Fruit fly (Drosophila melanogaster) whole organism, embryonic: ENCODE data around the gene CG17221.

Source experiments
- CG10274 ChIP-seq: fragments of 200-800 bp; sonication (Bioruptor generic); optimal IDR thresholded peaks from 3 replicates; lab custom pipeline; 2017; ENCODE audit warnings: missing biosample characterization, mild to moderate bottlenecking, missing genetic modification characterization
- CG12769 ChIP-seq: fragments of 200-800 bp; sonication (Bioruptor generic); optimal IDR thresholded peaks from 2 replicates; lab custom pipeline; 2019; ENCODE audit warnings: missing biosample characterization, mild to moderate bottlenecking, missing genetic modification characterization, moderate library complexity
- CG13894 ChIP-seq: fragments of 200-800 bp; sonication (Bioruptor generic); optimal IDR thresholded peaks from 3 replicates; lab custom pipeline; 2018; ENCODE audit warnings: missing biosample characterization, mild to moderate bottlenecking, missing genetic modification characterization, moderate library complexity
- CG14860 ChIP-seq: fragments of 200-800 bp; sonication (Bioruptor generic); IDR thresholded peaks from 3 replicates; pipeline ENCODE4 v1.3.6; 2022; ENCODE audit warnings: missing biosample characterization, missing genetic modification characterization; ENCODE audit not compliant: partially characterized antibody
- CG15011 ChIP-seq: fragments of 200-800 bp; sonication (Bioruptor generic); optimal IDR thresholded peaks from 3 replicates; lab custom pipeline; 2018; ENCODE audit warnings: missing biosample characterization, mild to moderate bottlenecking, missing genetic modification characterization
- CG15269 ChIP-seq: fragments of 200-800 bp; sonication (Bioruptor generic); optimal IDR thresholded peaks from 2 replicates; lab custom pipeline; 2018; ENCODE audit warnings: missing biosample characterization, mild to moderate bottlenecking, missing genetic modification characterization, moderate library complexity
- CG15696 ChIP-seq: fragments of 200-800 bp; sonication (Bioruptor generic); optimal IDR thresholded peaks from 2 replicates; lab custom pipeline; 2019; ENCODE audit warnings: missing biosample characterization, mild to moderate bottlenecking, missing genetic modification characterization, moderate library complexity
- CG18764 ChIP-seq: fragments of 200-800 bp; sonication (Bioruptor generic); optimal IDR thresholded peaks from 3 replicates; lab custom pipeline; 2016; ENCODE audit warnings: missing biosample characterization, missing genetic modification characterization
- CG2116 ChIP-seq: fragments of 200-800 bp; sonication (Bioruptor generic); optimal IDR thresholded peaks from 3 replicates; lab custom pipeline; 2018; ENCODE audit warnings: missing biosample characterization, mild to moderate bottlenecking, missing genetic modification characterization
- CG3407 ChIP-seq: fragments of 200-800 bp; sonication (Bioruptor generic); optimal IDR thresholded peaks from 2 replicates; lab custom pipeline; 2018; ENCODE audit warnings: missing biosample characterization, mild to moderate bottlenecking, missing genetic modification characterization
- CG6854 ChIP-seq: fragments of 200-800 bp; sonication (Bioruptor generic); optimal IDR thresholded peaks from 3 replicates; lab custom pipeline; 2017; ENCODE audit warnings: missing biosample characterization, mild to moderate bottlenecking, missing genetic modification characterization
- CG8359 ChIP-seq: fragments of 200-800 bp; sonication (Bioruptor generic); optimal IDR thresholded peaks from 2 replicates; lab custom pipeline; 2017; ENCODE audit warnings: missing biosample characterization, mild to moderate bottlenecking, missing genetic modification characterization, borderline replicate concordance
- CG9609 ChIP-seq: fragments of 200-800 bp; sonication (Bioruptor generic); optimal IDR thresholded peaks from 3 replicates; lab custom pipeline; 2016; ENCODE audit warnings: missing biosample characterization, missing genetic modification characterization
- D19A ChIP-seq: fragments of 200-800 bp; optimal IDR thresholded peaks from 3 replicates; lab custom pipeline; 2019; ENCODE audit warnings: missing biosample characterization, mild to moderate bottlenecking, missing genetic modification characterization, moderate library complexity
- Dip3 ChIP-seq: fragments of 200-800 bp; sonication (Bioruptor generic); optimal IDR thresholded peaks from 3 replicates; lab custom pipeline; 2016; ENCODE audit warnings: missing biosample characterization, missing genetic modification characterization
- Drgx ChIP-seq: fragments of 200-800 bp; sonication (Bioruptor generic); IDR thresholded peaks from 2 replicates; pipeline ENCODE4 v1.3.6; 2022; ENCODE audit warnings: missing biosample characterization, missing genetic modification characterization
- ERR ChIP-seq: fragments of 200-800 bp; sonication (Bioruptor generic); optimal IDR thresholded peaks from 2 replicates; lab custom pipeline; 2016; ENCODE audit warnings: missing biosample characterization, missing genetic modification characterization
- Ets65A ChIP-seq: fragments of 200-800 bp; sonication (Bioruptor generic); peaks from one replicate; lab custom pipeline; 2016; ENCODE audit warnings: missing biosample characterization, missing genetic modification characterization
- MBD-R2 ChIP-seq: fragments of 200-800 bp; sonication (Bioruptor generic); IDR thresholded peaks from 2 replicates; pipeline ENCODE4 v1.3.6; 2022; ENCODE audit warnings: missing biosample characterization, missing genetic modification characterization
- Mad ChIP-seq: fragments of 200-800 bp; sonication (Bioruptor generic); optimal IDR thresholded peaks from 2 replicates; lab custom pipeline; 2016; ENCODE audit warnings: missing biosample characterization, missing genetic modification characterization
- Med ChIP-seq: fragments of 200-800 bp; sonication (Bioruptor generic); peaks from one replicate; lab custom pipeline; 2016; ENCODE audit warnings: missing biosample characterization, missing genetic modification characterization, mild to moderate bottlenecking, inconsistent platforms, moderate library complexity
- Sox100B ChIP-seq: fragments of 200-800 bp; sonication (Bioruptor generic); optimal IDR thresholded peaks from 3 replicates; lab custom pipeline; 2018; ENCODE audit warnings: missing biosample characterization, mild to moderate bottlenecking, missing genetic modification characterization
- Xrp1 ChIP-seq: fragments of 200-800 bp; sonication (Bioruptor generic); IDR thresholded peaks from 2 replicates; pipeline ENCODE4 v1.3.6; 2022; ENCODE audit warnings: missing biosample characterization, missing genetic modification characterization
- abd-A ChIP-seq: fragments of 200-800 bp; sonication (Bioruptor generic); optimal IDR thresholded peaks from 3 replicates; lab custom pipeline; 2019; ENCODE audit warnings: missing biosample characterization, mild to moderate bottlenecking, missing genetic modification characterization, moderate library complexity
- bsh ChIP-seq, 2 experiments: fragments of 200-800 bp; sonication (Bioruptor generic); optimal IDR thresholded peaks; 2 replicates each; lab custom pipeline; 2017 to 2018; ENCODE audit warnings: mild to moderate bottlenecking in 2 of 2, missing biosample characterization in 2 of 2, missing genetic modification characterization in 2 of 2, moderate library complexity in 1 of 2
- cad ChIP-seq: fragments of >200 bp; optimal IDR thresholded peaks from 2 replicates; lab custom pipeline; 2017; ENCODE audit warnings: missing biosample characterization, missing genetic modification characterization
- chinmo ChIP-seq: fragments of 200-800 bp; sonication (Bioruptor generic); IDR thresholded peaks from 4 replicates; pipeline ENCODE4 v1.3.6; 2022; ENCODE audit warnings: missing biosample characterization, missing genetic modification characterization; ENCODE audit not compliant: partially characterized antibody
- danr ChIP-seq: fragments of 200-800 bp; sonication (Bioruptor generic); IDR thresholded peaks from 2 replicates; pipeline ENCODE4 v1.3.6; 2022; ENCODE audit warnings: missing biosample characterization, missing genetic modification characterization
- dati ChIP-seq: fragments of 200-800 bp; sonication (Bioruptor generic); IDR thresholded peaks from 2 replicates; pipeline ENCODE4 v1.3.6; 2022; ENCODE audit warnings: missing biosample characterization, missing genetic modification characterization
- nom ChIP-seq: fragments of 200-800 bp; sonication (Bioruptor generic); optimal IDR thresholded peaks from 2 replicates; lab custom pipeline; 2017; ENCODE audit warnings: missing biosample characterization, missing genetic modification characterization, mild to moderate bottlenecking, moderate library complexity, missing genetic modification reagents
- oc ChIP-seq: fragments of 200-800 bp; sonication (Bioruptor generic); optimal IDR thresholded peaks from 2 replicates; lab custom pipeline; 2018; ENCODE audit warnings: missing biosample characterization, mild to moderate bottlenecking, missing genetic modification characterization, moderate library complexity
- pb ChIP-seq: fragments of 200-800 bp; sonication (Bioruptor generic); optimal IDR thresholded peaks from 3 replicates; lab custom pipeline; 2016; ENCODE audit warnings: missing biosample characterization, missing genetic modification characterization
- phol ChIP-seq: fragments of 200-800 bp; sonication (Bioruptor generic); optimal IDR thresholded peaks from 3 replicates; lab custom pipeline; 2018; ENCODE audit warnings: missing biosample characterization, mild to moderate bottlenecking, missing genetic modification characterization, moderate library complexity
- slbo ChIP-seq: fragments of 200-800 bp; sonication (Bioruptor generic); IDR thresholded peaks from 2 replicates; pipeline ENCODE4 v1.3.6; 2022; ENCODE audit warnings: missing biosample characterization, missing genetic modification characterization
- tna ChIP-seq: fragments of 200-800 bp; sonication (Bioruptor generic); IDR thresholded peaks from 2 replicates; pipeline ENCODE4 v1.3.6; 2022; ENCODE audit warnings: missing biosample characterization, missing genetic modification characterization; ENCODE audit not compliant: partially characterized antibody
- vfl ChIP-seq: fragments of 200-800 bp; sonication (Bioruptor generic); optimal IDR thresholded peaks from 2 replicates; lab custom pipeline; 2016; ENCODE audit warnings: missing biosample characterization, missing genetic modification characterization
- zen ChIP-seq: fragments of 200-800 bp; sonication (Bioruptor generic); optimal IDR thresholded peaks from 3 replicates; lab custom pipeline; 2018; ENCODE audit warnings: missing biosample characterization, mild to moderate bottlenecking, missing genetic modification characterization, moderate library complexity

CG17221 gene

dm6 chr2L:3006925-3007426, 32.8 kb upstream of the CG17221 start:
- TF ChIP-seq zen (tag; lab: Kevin White, UChicago) (peak; percentile 39), tna (GFP tag; lab: Robert Waterston, UW) (no peak), Med (peak; percentile 35), CG12769 (tag; lab: Kevin White, UChicago) (peak; percentile 62), CG15269 (tag; lab: Kevin White, UChicago) (peak; percentile 32), CG13894 (tag; lab: Kevin White, UChicago) (peak; percentile 95), Ets65A (peak; percentile 11), oc (peak; percentile 49), cad (GFP tag; lab: Kevin White, UChicago) (peak; percentile 92), Drgx (GFP tag; lab: Robert Waterston, UW) (no peak), abd-A (tag; lab: Kevin White, UChicago) (peak; percentile 78), CG18764 (GFP tag; lab: Kevin White, UChicago) (no peak), chinmo (GFP tag; lab: Robert Waterston, UW) (0 out of 4 replicates have a peak, but pooled peaks have one; percentile 21)

dm6 chr2L:3009438-3009837, 30.3 kb upstream of the CG17221 start:
- no peak for TF ChIP-seq CG2116 (GFP tag; lab: Kevin White, UChicago)
- TF ChIP-seq CG10274: no peak
- TF ChIP-seq CG3407: no peak
- TF ChIP-seq Sox100B (GFP tag; lab: Kevin White, UChicago): no peak
- TF ChIP-seq pb (GFP tag; lab: Kevin White, UChicago): no peak
- TF ChIP-seq phol (tag; lab: Kevin White, UChicago): no peak
- no peak for TF ChIP-seq CG15011 (GFP tag; lab: Kevin White, UChicago)
- TF ChIP-seq CG15696 (tag; lab: Kevin White, UChicago): no peak
- TF ChIP-seq Mad (GFP tag; lab: Kevin White, UChicago): no peak
- TF ChIP-seq vfl: no peak
- no peak for TF ChIP-seq CG8359 (GFP tag; lab: Kevin White, UChicago)
- TF ChIP-seq ERR (GFP tag; lab: Kevin White, UChicago): no peak
- TF ChIP-seq danr: no peak
- no peak for TF ChIP-seq dati (GFP tag; lab: Robert Waterston, UW)

dm6 chr2L:3011484-3011883, 28.3 kb upstream of the CG17221 start:
- no peak for TF ChIP-seq slbo (GFP tag; lab: Robert Waterston, UW)
- TF ChIP-seq CG9609 (GFP tag; lab: Kevin White, UChicago): no peak
- no peak for TF ChIP-seq CG14860 (GFP tag; lab: Robert Waterston, UW)
- no peak for TF ChIP-seq CG6854 (GFP tag; lab: Kevin White, UChicago)
- TF ChIP-seq Dip3 (GFP tag; lab: Kevin White, UChicago): no peak
- TF ChIP-seq Xrp1 (GFP tag; lab: Robert Waterston, UW): 0 out of 2 replicates have a peak, but pooled peaks have one; percentile 18
- peak in 1 of 2 experiments; percentile 17 for TF ChIP-seq bsh (GFP tag; optimal IDR thresholded peaks at IDR 0.05; lab: Kevin White, UChicago)
- peak; percentile 32 for TF ChIP-seq D19A
- TF ChIP-seq MBD-R2 (GFP tag; lab: Robert Waterston, UW): no peak
- TF ChIP-seq nom: peak; percentile 47
